Fruit fly (Drosophila melanogaster): ENCODE measurements around the gene CG4291.

CG4291 gene

DNA sequence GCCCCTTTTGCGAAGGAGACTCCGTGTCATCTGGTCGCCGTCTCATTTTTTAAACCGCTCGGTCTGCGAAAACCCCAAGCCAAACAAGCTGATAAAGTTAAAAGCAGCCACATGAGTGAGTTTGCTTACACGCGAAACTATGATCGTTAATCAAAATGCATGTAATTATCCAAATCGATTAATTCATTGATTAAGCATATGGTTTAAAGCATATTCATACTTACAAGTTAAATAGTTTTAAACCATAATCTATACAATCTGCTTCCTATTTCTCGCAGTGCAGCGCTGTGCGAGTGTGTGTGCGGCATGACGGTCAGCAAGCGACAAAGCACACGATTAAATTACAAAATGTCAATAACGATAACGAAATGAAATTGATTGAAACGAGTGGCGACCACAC, 42.9 kb upstream of the CG4291 start (continued):
- TF ChIP-seq CG16779 (tag; optimal IDR thresholded peaks at IDR 0.05), result no peak
- peak; percentile 22 for TF ChIP-seq CG31627 (GFP tag; optimal IDR thresholded peaks at IDR 0.05)

DNA sequence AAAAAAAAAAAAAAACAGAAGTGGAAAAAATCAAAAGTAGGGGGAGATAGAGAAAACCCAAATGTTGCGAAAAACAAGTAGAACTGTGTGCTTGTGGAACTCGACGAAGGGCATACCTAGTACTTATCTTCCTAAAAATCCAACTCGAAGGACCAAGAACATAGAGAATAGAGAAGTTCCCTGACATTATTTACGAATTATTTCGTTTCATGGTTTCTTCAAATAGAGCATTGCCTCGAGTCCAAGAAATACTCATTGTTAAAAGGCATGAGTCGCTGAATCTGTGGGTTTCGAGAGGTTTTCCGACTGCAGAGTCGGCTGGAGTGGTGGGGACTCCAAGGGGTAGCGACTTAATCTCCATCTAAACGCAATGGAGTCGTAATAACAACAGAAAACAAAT, 40.6 kb upstream of the CG4291 start:
- TF ChIP-seq svp (GFP tag), result peak; percentile 38
- no peak for TF ChIP-seq Hr39 (GFP tag; optimal IDR thresholded peaks at IDR 0.05)

DNA sequence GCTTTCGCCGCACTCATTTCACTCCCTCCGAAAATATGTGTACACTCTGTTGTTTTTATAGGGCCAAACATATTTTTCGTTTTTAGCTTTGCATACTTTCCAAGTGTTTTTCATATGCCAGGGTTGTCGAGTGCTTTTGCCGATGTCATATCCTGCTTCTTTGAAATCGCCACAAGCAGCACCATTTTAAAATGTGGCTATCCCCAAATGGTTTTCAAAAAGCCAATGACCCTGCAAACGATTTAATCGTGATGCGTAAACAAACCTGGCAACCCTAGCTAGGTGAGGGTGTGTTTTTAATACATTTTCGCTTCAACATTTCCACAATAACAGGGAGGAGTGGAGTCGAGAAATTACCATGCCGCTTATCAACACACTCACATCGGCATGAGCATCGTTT, 39.9 kb upstream of the CG4291 start:
- no peak for TF ChIP-seq Met (GFP tag; optimal IDR thresholded peaks at IDR 0.05)
- TF ChIP-seq CG4318 (GFP tag; optimal IDR thresholded peaks at IDR 0.05), result no peak
- no peak for TF ChIP-seq OdsH (GFP tag; optimal IDR thresholded peaks at IDR 0.05)
- no peak for TF ChIP-seq CG8119 (GFP tag; IDR thresholded peaks at IDR 0.05)
- no peak for TF ChIP-seq CG6163 (GFP tag; IDR thresholded peaks at IDR 0.05)
- no peak for TF ChIP-seq cyc (GFP tag; optimal IDR thresholded peaks at IDR 0.05)
- TF ChIP-seq CG34406 (GFP tag; optimal IDR thresholded peaks at IDR 0.05), result no peak
- TF ChIP-seq Eip78C (GFP tag), result peak; percentile 32
- TF ChIP-seq Hr39 (GFP tag; optimal IDR thresholded peaks at IDR 0.05), result peak; percentile 8
- no peak for TF ChIP-seq Ets21C (GFP tag; optimal IDR thresholded peaks at IDR 0.05)
- peak; percentile 57 for TF ChIP-seq svp (GFP tag)

DNA sequence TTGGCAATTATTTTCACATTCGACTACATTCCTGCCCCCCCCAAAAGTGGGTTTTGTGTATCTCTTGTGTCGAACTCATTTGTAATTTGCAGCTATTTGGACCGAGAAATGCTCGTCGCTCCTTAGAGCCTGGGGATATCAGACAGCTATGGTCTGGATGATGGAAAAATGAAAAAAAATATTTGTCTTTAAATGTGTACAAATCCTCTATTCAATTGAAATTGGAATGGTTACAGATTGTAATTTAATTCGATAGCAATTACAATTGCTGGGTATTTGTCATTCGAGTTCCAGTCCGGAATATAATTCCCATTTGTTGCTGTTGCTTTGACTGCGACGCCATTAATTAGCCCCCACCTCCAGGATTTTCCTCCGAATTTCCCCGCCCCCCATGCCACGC, 37.3 kb upstream of the CG4291 start:
- 0 out of 3 replicates have a peak, but pooled peaks have one; percentile 21 for TF ChIP-seq eg (GFP tag; IDR thresholded peaks at IDR 0.05)
- TF ChIP-seq CG8119 (GFP tag; IDR thresholded peaks at IDR 0.05), result no peak

DNA sequence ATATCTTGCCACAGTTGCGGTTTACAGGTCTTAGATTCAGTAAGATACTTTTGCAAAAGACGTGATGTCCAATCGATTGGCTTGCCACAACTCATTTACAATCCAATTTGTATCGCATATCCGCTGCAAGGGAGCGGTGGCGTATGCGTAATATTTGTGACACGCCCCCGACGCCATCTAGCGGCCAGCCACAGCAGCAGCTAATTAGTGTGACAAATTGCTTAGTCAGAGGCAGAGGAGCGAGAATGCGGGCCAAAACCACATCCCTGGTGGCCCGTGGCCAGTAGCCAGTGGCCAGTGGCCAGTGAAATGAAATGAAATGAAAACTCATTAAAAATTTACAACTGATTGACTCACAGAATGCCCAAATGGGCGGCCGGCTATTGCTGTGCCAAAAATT, 35.3 kb upstream of the CG4291 start:
- TF ChIP-seq CG15336 (GFP tag; IDR thresholded peaks at IDR 0.05), result no peak
- no peak for TF ChIP-seq Blimp-1 (GFP tag; optimal IDR thresholded peaks at IDR 0.05)

DNA sequence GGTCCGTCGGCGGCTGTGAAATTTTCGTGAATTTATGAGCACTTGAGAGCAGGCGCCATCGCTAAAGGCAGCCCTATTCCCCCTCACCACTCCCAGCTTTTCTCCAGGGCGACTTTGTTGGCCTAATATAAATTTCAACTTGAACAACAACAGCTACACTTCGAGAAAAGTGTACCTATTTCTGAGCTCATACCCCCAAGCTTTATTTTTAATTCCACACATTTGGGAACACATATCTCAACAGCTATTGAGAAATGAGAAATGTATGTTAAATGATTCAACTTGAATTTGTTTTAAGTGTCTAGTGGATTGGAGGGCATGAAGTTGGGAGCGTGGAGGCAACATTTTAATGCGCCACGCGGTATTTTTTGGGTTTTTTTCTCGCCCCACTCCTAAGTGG, 34.2 kb upstream of the CG4291 start:
- TF ChIP-seq achi (GFP tag; optimal IDR thresholded peaks at IDR 0.05), result no peak
- no peak for TF ChIP-seq lz (GFP tag; optimal IDR thresholded peaks at IDR 0.05)
- TF ChIP-seq esn (GFP tag; optimal IDR thresholded peaks at IDR 0.05), result no peak
- no peak for TF ChIP-seq Met (GFP tag; optimal IDR thresholded peaks at IDR 0.05)
- no peak for TF ChIP-seq CG6163 (GFP tag; IDR thresholded peaks at IDR 0.05)
- TF ChIP-seq CG6276 (GFP tag; optimal IDR thresholded peaks at IDR 0.05), result no peak
- TF ChIP-seq CG7368 (GFP tag; optimal IDR thresholded peaks at IDR 0.05), result no peak
- no peak for TF ChIP-seq CG34406 (GFP tag; optimal IDR thresholded peaks at IDR 0.05)
- no peak for TF ChIP-seq CG6854 (GFP tag; optimal IDR thresholded peaks at IDR 0.05)
- no peak for TF ChIP-seq fd85E (GFP tag; optimal IDR thresholded peaks at IDR 0.05)
- no peak for TF ChIP-seq acj6 (GFP tag; optimal IDR thresholded peaks at IDR 0.05)
- no peak for TF ChIP-seq net (GFP tag; optimal IDR thresholded peaks at IDR 0.05)
- no peak for TF ChIP-seq Hr4 (GFP tag; optimal IDR thresholded peaks at IDR 0.05)
- no peak for TF ChIP-seq CG1621 (tag; optimal IDR thresholded peaks at IDR 0.05)
- TF ChIP-seq eg (GFP tag; IDR thresholded peaks at IDR 0.05), result no peak
- TF ChIP-seq salr (GFP tag; optimal IDR thresholded peaks at IDR 0.05), result no peak
- no peak for TF ChIP-seq pdm3 (GFP tag; optimal IDR thresholded peaks at IDR 0.05)
- TF ChIP-seq CG8119 (GFP tag; IDR thresholded peaks at IDR 0.05), result no peak
- no peak for TF ChIP-seq Sox14 (GFP tag; optimal IDR thresholded peaks at IDR 0.05)

DNA sequence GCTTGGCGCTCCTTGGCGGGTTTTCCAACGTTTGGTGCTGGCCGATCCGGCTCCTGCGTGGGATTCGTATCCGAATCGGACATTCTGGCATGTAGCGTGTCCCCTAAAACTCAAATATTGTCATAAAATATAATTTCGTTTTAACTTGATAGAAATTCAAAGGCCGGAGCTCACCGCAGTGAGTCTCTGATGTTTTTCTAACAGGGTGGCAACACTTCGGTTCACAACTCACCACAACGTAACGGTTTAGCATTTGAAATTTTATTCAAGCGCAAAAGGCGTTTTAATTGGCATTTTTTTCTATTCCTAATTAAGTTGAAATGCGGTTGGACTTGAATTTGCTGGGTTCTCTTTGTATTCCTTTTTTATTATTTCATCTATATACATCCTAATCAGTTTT, 32.4 kb upstream of the CG4291 start, which contains the start of gene CG15824:
CG15824 (minus strand) TSS at position 172 of the 400 bp plus-strand sequence.
- TF ChIP-seq Blimp-1 (GFP tag; optimal IDR thresholded peaks at IDR 0.05) (no peak), Eip78C (GFP tag) (no peak), CG15336 (GFP tag; IDR thresholded peaks at IDR 0.05) (no peak), esn (GFP tag; optimal IDR thresholded peaks at IDR 0.05) (no peak), CG3919 (GFP tag; optimal IDR thresholded peaks at IDR 0.05) (no peak), Ets21C (GFP tag; optimal IDR thresholded peaks at IDR 0.05) (no peak), achi (GFP tag; optimal IDR thresholded peaks at IDR 0.05) (no peak), Ets96B (tag; optimal IDR thresholded peaks at IDR 0.05) (no peak), salr (GFP tag; optimal IDR thresholded peaks at IDR 0.05) (no peak)

Measured in whole organism, prepupa.